Worm (Caenorhabditis elegans) whole organism, L3 larva: ENCODE measurements around the gene F47F2.1.
A peak's percentile ranks its signal among the peaks of the same experiment; 100 is the strongest.

Experiments used
- ceh-28 ChIP-seq: fragments of 150-350 bp; optimal IDR thresholded peaks from 2 replicates; lab custom pipeline; 2014; ENCODE audit warnings: missing biosample characterization, missing genetic modification reagents, missing genetic modification characterization
- ceh-9 ChIP-seq: sonication (generic microtip); optimal IDR thresholded peaks from 2 replicates; lab custom pipeline; 2018; ENCODE audit warnings: missing biosample characterization, missing genetic modification characterization
- elt-1 ChIP-seq: fragments of 150-350 bp; optimal IDR thresholded peaks from 2 replicates; lab custom pipeline; 2014; ENCODE audit warnings: missing biosample characterization, missing genetic modification characterization
- elt-2 ChIP-seq: sonication (generic microtip); optimal IDR thresholded peaks from 2 replicates; lab custom pipeline; 2016; ENCODE audit warnings: missing genetic modification reagents, mild to moderate bottlenecking, missing genetic modification characterization, missing compliant biosample characterization
- elt-3 ChIP-seq, 3 experiments: fragments of 150-350 bp in 1 of 3; sonication (generic microtip) in 2 of 3; optimal IDR thresholded peaks; 2 replicates in 2 of 3; 4 replicates in 1 of 3; lab custom pipeline; 2014 to 2017; ENCODE audit warnings: missing biosample characterization in 3 of 3, missing genetic modification characterization in 3 of 3
- eor-1 ChIP-seq, 2 experiments: fragments of 150-350 bp; optimal IDR thresholded peaks; 2 replicates each; lab custom pipeline; 2014 to 2018; ENCODE audit warnings: missing biosample characterization in 2 of 2, missing genetic modification characterization in 2 of 2
- fkh-10 ChIP-seq: sonication (generic microtip); optimal IDR thresholded peaks from 2 replicates; lab custom pipeline; 2017; ENCODE audit warnings: missing biosample characterization, missing genetic modification reagents, missing genetic modification characterization
- fkh-2 ChIP-seq: fragments of 150-350 bp; optimal IDR thresholded peaks from 2 replicates; lab custom pipeline; 2014; ENCODE audit warnings: missing biosample characterization, missing genetic modification reagents, missing genetic modification characterization
- fos-1 ChIP-seq: fragments of 150-350 bp; optimal IDR thresholded peaks from 2 replicates; lab custom pipeline; 2014; ENCODE audit warnings: missing biosample characterization, missing genetic modification characterization
- lsy-12 ChIP-seq: sonication (generic microtip); optimal IDR thresholded peaks from 2 replicates; lab custom pipeline; 2016; ENCODE audit warnings: mild to moderate bottlenecking, missing genetic modification characterization, missing compliant biosample characterization
- mdl-1 ChIP-seq: fragments of 150-350 bp; optimal IDR thresholded peaks from 2 replicates; lab custom pipeline; 2014; ENCODE audit warnings: missing biosample characterization, missing genetic modification characterization
- nfya-1 ChIP-seq: sonication (generic microtip); optimal IDR thresholded peaks from 2 replicates; lab custom pipeline; 2017; ENCODE audit warnings: missing genetic modification characterization, mild to moderate bottlenecking, missing compliant biosample characterization, antibody characterized with exemption, moderate library complexity; ENCODE audit not compliant: insufficient read depth
- nhr-11 ChIP-seq: fragments of 150-350 bp; optimal IDR thresholded peaks from 2 replicates; lab custom pipeline; 2014; ENCODE audit warnings: missing biosample characterization, missing genetic modification characterization
- nhr-12 ChIP-seq: fragments of 150-350 bp; optimal IDR thresholded peaks from 2 replicates; lab custom pipeline; 2014; ENCODE audit warnings: missing biosample characterization, missing genetic modification characterization
- nhr-23 ChIP-seq: fragments of 150-350 bp; optimal IDR thresholded peaks from 2 replicates; lab custom pipeline; 2014; ENCODE audit warnings: missing biosample characterization, missing genetic modification reagents, missing genetic modification characterization
- nhr-25 ChIP-seq: sonication (generic microtip); optimal IDR thresholded peaks from 2 replicates; lab custom pipeline; 2017; ENCODE audit warnings: missing biosample characterization, missing genetic modification characterization
- nhr-28 ChIP-seq: fragments of 150-350 bp; optimal IDR thresholded peaks from 2 replicates; lab custom pipeline; 2014; ENCODE audit warnings: missing biosample characterization, missing genetic modification characterization
- nhr-43 ChIP-seq: sonication (generic microtip); optimal IDR thresholded peaks from 2 replicates; lab custom pipeline; 2016; ENCODE audit warnings: mild to moderate bottlenecking, missing genetic modification characterization, missing compliant biosample characterization; ENCODE audit not compliant: poor library complexity, severe bottlenecking
- nhr-67 ChIP-seq: fragments of 150-350 bp; optimal IDR thresholded peaks from 2 replicates; lab custom pipeline; 2014; ENCODE audit warnings: missing biosample characterization, missing genetic modification characterization
- nhr-76 ChIP-seq: fragments of 150-350 bp; sonication (generic microtip); optimal IDR thresholded peaks from 5 replicates; lab custom pipeline; 2014; ENCODE audit warnings: missing biosample characterization, missing genetic modification characterization
- nhr-77 ChIP-seq: fragments of 150-350 bp; optimal IDR thresholded peaks from 2 replicates; lab custom pipeline; 2014; ENCODE audit warnings: missing biosample characterization, missing genetic modification characterization
- pha-4 ChIP-seq: fragments of 150-350 bp; optimal IDR thresholded peaks from 2 replicates; lab custom pipeline; 2014; ENCODE audit warnings: missing biosample characterization, missing genetic modification reagents, missing genetic modification characterization
- skn-1 ChIP-seq: fragments of 150-350 bp; optimal IDR thresholded peaks from 2 replicates; lab custom pipeline; 2014; ENCODE audit warnings: missing biosample characterization, missing genetic modification characterization
- snpc-4 ChIP-seq: fragments of 150-350 bp; optimal IDR thresholded peaks from 2 replicates; lab custom pipeline; 2014; ENCODE audit warnings: missing biosample characterization, missing genetic modification characterization
- tbx-2 ChIP-seq: sonication (generic microtip); optimal IDR thresholded peaks from 2 replicates; lab custom pipeline; 2016; ENCODE audit warnings: mild to moderate bottlenecking, missing genetic modification characterization, missing compliant biosample characterization
- unc-39 ChIP-seq: sonication (generic microtip); optimal IDR thresholded peaks from 4 replicates; lab custom pipeline; 2017; ENCODE audit warnings: missing biosample characterization, missing genetic modification characterization
- zag-1 ChIP-seq: fragments of 150-350 bp; optimal IDR thresholded peaks from 2 replicates; lab custom pipeline; 2014; ENCODE audit warnings: missing biosample characterization, missing genetic modification characterization
- ztf-11 ChIP-seq: fragments of 150-350 bp; optimal IDR thresholded peaks from 2 replicates; lab custom pipeline; 2014; ENCODE audit warnings: missing biosample characterization, missing genetic modification characterization
- ztf-4 ChIP-seq: fragments of 150-350 bp; optimal IDR thresholded peaks from 2 replicates; lab custom pipeline; 2014; ENCODE audit warnings: missing biosample characterization, missing genetic modification characterization

F47F2.1 gene

ce11 chrX:3871578-3872234 is 6.6 kb upstream of the F47F2.1 start:
- TF ChIP-seq fkh-10 (GFP tag; lab: Kevin White, UChicago) (peak; percentile 51), ztf-4 (tag; lab: Kevin White, UChicago) (no peak)
- TF ChIP-seq, all 47 proteins: peak for 1

- no peak for TF ChIP-seq fos-1 (tag; lab: Kevin White, UChicago)
- peak; percentile 67 for TF ChIP-seq nfya-1
Observed at ce11 chrX:3873445-3873844, 4.9 kb upstream of the F47F2.1 start, which contains the start of gene lim-4. lim-4 (minus strand) TSS chrX:3873545.

- TF ChIP-seq fos-1 (tag; lab: Kevin White, UChicago): no peak
- peak; percentile 15 for TF ChIP-seq fkh-10 (GFP tag; lab: Kevin White, UChicago)
Observed at ce11 chrX:3875714-3876113, 2.6 kb upstream of the F47F2.1 start.

ce11 chrX:3887595-3887994 is 9.3 kb downstream of the F47F2.1 start:
- TF ChIP-seq skn-1 (tag; lab: Kevin White, UChicago) (no peak), nhr-76 (tag; lab: Kevin White, UChicago) (no peak), eor-1 (tag; optimal IDR thresholded peaks at IDR 0.05; lab: Kevin White, UChicago) (no peak), ztf-4 (tag; lab: Kevin White, UChicago) (no peak), elt-2 (no peak), elt-3 (tag; optimal IDR thresholded peaks at IDR 0.05; lab: Kevin White, UChicago) (no peak), nhr-43 (tag; lab: Kevin White, UChicago) (no peak)

- no peak for TF ChIP-seq skn-1 (tag; lab: Kevin White, UChicago)
- TF ChIP-seq pha-4 (tag; lab: Kevin White, UChicago): no peak
- no peak for TF ChIP-seq fkh-10 (GFP tag; lab: Kevin White, UChicago)
- TF ChIP-seq nhr-23 (tag; lab: Kevin White, UChicago): no peak
- no peak for TF ChIP-seq fkh-2 (tag; lab: Kevin White, UChicago)
- no peak for TF ChIP-seq fos-1 (tag; lab: Kevin White, UChicago)
- no peak for TF ChIP-seq mdl-1
- TF ChIP-seq nhr-67: no peak
- no peak for TF ChIP-seq elt-1 (tag; lab: Kevin White, UChicago)
- TF ChIP-seq nhr-76 (tag; lab: Kevin White, UChicago): no peak
- TF ChIP-seq nhr-28 (tag; lab: Kevin White, UChicago): no peak
- TF ChIP-seq ztf-11 (tag; lab: Kevin White, UChicago): no peak
Observed at ce11 chrX:3895577-3895976, 17.2 kb downstream of the F47F2.1 start, which contains the start of gene F47F2.3. F47F2.3 (minus strand) TSS chrX:3895677.

ce11 chrX:3898255-3899177 is 20.2 kb downstream of the F47F2.1 start:
- TF ChIP-seq ceh-28 (tag; lab: Kevin White, UChicago): no peak
- TF ChIP-seq nfya-1: peak; percentile 6
- TF ChIP-seq pha-4 (tag; lab: Kevin White, UChicago): no peak
- TF ChIP-seq nhr-25 (tag; lab: Kevin White, UChicago): no peak
- TF ChIP-seq elt-1 (tag; lab: Kevin White, UChicago): peak; percentile 15
- TF ChIP-seq, all 47 proteins: peak for 2

- no peak for TF ChIP-seq fos-1 (tag; lab: Kevin White, UChicago)
- TF ChIP-seq nhr-25 (tag; lab: Kevin White, UChicago): no peak
- no peak for TF ChIP-seq nhr-12 (tag; lab: Kevin White, UChicago)
- no peak for TF ChIP-seq nhr-77 (tag; lab: Kevin White, UChicago)
- TF ChIP-seq lsy-12: no peak
- no peak for TF ChIP-seq nhr-11 (tag; lab: Kevin White, UChicago)
- no peak for TF ChIP-seq unc-39 (tag; lab: Kevin White, UChicago)
- no peak for TF ChIP-seq tbx-2 (tag; lab: Kevin White, UChicago)
- TF ChIP-seq elt-2: no peak
- TF ChIP-seq nhr-28 (tag; lab: Kevin White, UChicago): no peak
- TF ChIP-seq nhr-67: no peak
- TF ChIP-seq ceh-9 (tag; lab: Kevin White, UChicago): no peak
- no peak for TF ChIP-seq zag-1
- TF ChIP-seq snpc-4: no peak
- TF ChIP-seq eor-1 (tag; optimal IDR thresholded peaks at IDR 0.05; lab: Kevin White, UChicago): no peak
- TF ChIP-seq nhr-23 (tag; lab: Kevin White, UChicago): no peak
- TF ChIP-seq elt-1 (tag; lab: Kevin White, UChicago): no peak
Observed at ce11 chrX:3900715-3901114, 22.4 kb downstream of the F47F2.1 start.
